Fruit fly (Drosophila melanogaster) whole organism, embryonic: Measurements from ENCODE around the gene CG12992.
A peak's percentile ranks its signal among the peaks of the same experiment; 100 is the strongest.

Experiments
- BEAF-32 ChIP-seq: fragments of 200-800 bp; sonication (Bioruptor generic); optimal IDR thresholded peaks from 3 replicates; lab custom pipeline; 2017; ENCODE audit warnings: missing biosample characterization, missing genetic modification characterization, mild to moderate bottlenecking, moderate library complexity, missing genetic modification reagents
- CG10267 ChIP-seq: fragments of 200-800 bp; sonication (Bioruptor generic); optimal IDR thresholded peaks from 2 replicates; lab custom pipeline; 2018; ENCODE audit warnings: missing biosample characterization, mild to moderate bottlenecking, missing genetic modification characterization, moderate library complexity
- CG11247 ChIP-seq: fragments of 200-800 bp; sonication (Bioruptor generic); IDR thresholded peaks from 2 replicates; pipeline ENCODE4 v1.3.6; 2022; ENCODE audit warnings: missing biosample characterization, missing genetic modification characterization
- CG11504 ChIP-seq: fragments of 200-800 bp; sonication (Bioruptor generic); optimal IDR thresholded peaks from 3 replicates; lab custom pipeline; 2019; ENCODE audit warnings: missing biosample characterization, mild to moderate bottlenecking, missing genetic modification characterization, moderate library complexity
- CG12659 ChIP-seq: fragments of 200-800 bp; sonication (Bioruptor generic); optimal IDR thresholded peaks from 3 replicates; lab custom pipeline; 2017; ENCODE audit warnings: mild to moderate bottlenecking, missing biosample characterization, missing genetic modification reagents, missing genetic modification characterization
- CG14667 ChIP-seq: fragments of 200-800 bp; sonication (Bioruptor generic); IDR thresholded peaks from 2 replicates; pipeline ENCODE4 v1.3.6; 2022; ENCODE audit warnings: missing biosample characterization, missing genetic modification characterization
- CG17361 ChIP-seq: fragments of 200-800 bp; sonication (Bioruptor generic); IDR thresholded peaks from 3 replicates; pipeline ENCODE4 v1.3.6; 2022; ENCODE audit warnings: missing biosample characterization, missing genetic modification characterization
- CG1792 ChIP-seq: fragments of 200-800 bp; sonication (Bioruptor generic); optimal IDR thresholded peaks from 2 replicates; lab custom pipeline; 2016; ENCODE audit warnings: missing biosample characterization, missing genetic modification characterization
- CG18011 ChIP-seq: fragments of 200-800 bp; sonication (Bioruptor generic); optimal IDR thresholded peaks from 2 replicates; lab custom pipeline; 2017; ENCODE audit warnings: missing biosample characterization, missing genetic modification characterization, mild to moderate bottlenecking, moderate library complexity, missing genotype
- CG33557 ChIP-seq: fragments of 200-800 bp; sonication (Bioruptor generic); optimal IDR thresholded peaks from 2 replicates; lab custom pipeline; 2019; ENCODE audit warnings: missing biosample characterization, mild to moderate bottlenecking, missing genetic modification characterization, moderate library complexity
- CG34422 ChIP-seq: fragments of 200-800 bp; sonication (Bioruptor generic); IDR thresholded peaks from 3 replicates; pipeline ENCODE4 v1.3.6; 2022; ENCODE audit warnings: missing biosample characterization, missing genetic modification characterization
- CG4820 ChIP-seq: fragments of 200-800 bp; sonication (Bioruptor generic); optimal IDR thresholded peaks from 3 replicates; lab custom pipeline; 2016; ENCODE audit warnings: missing biosample characterization, missing genetic modification characterization
- CG6791 ChIP-seq: fragments of 200-800 bp; sonication (Bioruptor generic); IDR thresholded peaks from 3 replicates; pipeline ENCODE4 v1.3.6; 2022; ENCODE audit warnings: missing biosample characterization, missing genetic modification characterization; ENCODE audit not compliant: partially characterized antibody
- CG7556 ChIP-seq: fragments of 200-800 bp; sonication (Bioruptor generic); optimal IDR thresholded peaks from 2 replicates; lab custom pipeline; 2017; ENCODE audit warnings: missing biosample characterization, mild to moderate bottlenecking, missing genetic modification characterization
- CG9437 ChIP-seq: fragments of 200-800 bp; sonication (Bioruptor generic); optimal IDR thresholded peaks from 2 replicates; lab custom pipeline; 2018; ENCODE audit warnings: missing biosample characterization, mild to moderate bottlenecking, missing genetic modification characterization
- CoRest ChIP-seq: fragments of 200-800 bp; sonication (Bioruptor generic); optimal IDR thresholded peaks from 3 replicates; lab custom pipeline; 2018; ENCODE audit warnings: missing biosample characterization, mild to moderate bottlenecking, missing genetic modification characterization, moderate library complexity
- Ets97D ChIP-seq: fragments of 200-800 bp; sonication (Bioruptor generic); optimal IDR thresholded peaks from 3 replicates; lab custom pipeline; 2016; ENCODE audit warnings: missing biosample characterization, missing genetic modification characterization
- Fer3 ChIP-seq: fragments of 200-800 bp; sonication (Bioruptor generic); optimal IDR thresholded peaks from 2 replicates; lab custom pipeline; 2018; ENCODE audit warnings: missing biosample characterization, mild to moderate bottlenecking, missing genetic modification characterization, moderate library complexity
- Hr3 ChIP-seq: fragments of 200-800 bp; sonication (Bioruptor generic); optimal IDR thresholded peaks from 3 replicates; lab custom pipeline; 2016; ENCODE audit warnings: missing biosample characterization, missing genetic modification characterization
- MESR4 ChIP-seq: fragments of 200-800 bp; sonication (Bioruptor generic); optimal IDR thresholded peaks from 2 replicates; lab custom pipeline; 2018; ENCODE audit warnings: missing biosample characterization, mild to moderate bottlenecking, missing genetic modification characterization, moderate library complexity
- NFAT ChIP-seq: fragments of 200-800 bp; sonication (Bioruptor generic); IDR thresholded peaks from 2 replicates; pipeline ENCODE4 v1.3.6; 2022; ENCODE audit warnings: missing biosample characterization, missing genetic modification characterization
- Oaz ChIP-seq: fragments of 200-800 bp; sonication (Bioruptor generic); IDR thresholded peaks from 2 replicates; pipeline ENCODE4 v1.3.6; 2022; ENCODE audit warnings: missing biosample characterization, missing genetic modification characterization
- Oli ChIP-seq: fragments of 200-800 bp; sonication (Bioruptor generic); optimal IDR thresholded peaks from 2 replicates; lab custom pipeline; 2018; ENCODE audit warnings: missing biosample characterization, mild to moderate bottlenecking, missing genetic modification characterization, moderate library complexity
- Sin3A ChIP-seq: fragments of >200 bp; optimal IDR thresholded peaks from 2 replicates; lab custom pipeline; 2018
- Sry-β ChIP-seq: fragments of 200-800 bp; sonication (Bioruptor generic); optimal IDR thresholded peaks from 2 replicates; lab custom pipeline; 2018; ENCODE audit warnings: missing biosample characterization, mild to moderate bottlenecking, missing genetic modification characterization, moderate library complexity
- Ssrp ChIP-seq: fragments of 200-800 bp; sonication (Bioruptor generic); optimal IDR thresholded peaks from 2 replicates; lab custom pipeline; 2018; ENCODE audit warnings: missing biosample characterization, mild to moderate bottlenecking, missing genetic modification characterization, moderate library complexity
- Xbp1 ChIP-seq: fragments of 200-800 bp; sonication (Bioruptor generic); optimal IDR thresholded peaks from 3 replicates; lab custom pipeline; 2016; ENCODE audit warnings: missing biosample characterization, mild to moderate bottlenecking, missing genetic modification characterization
- ash1 ChIP-seq: fragments of 200-800 bp; sonication (Bioruptor generic); optimal IDR thresholded peaks from 2 replicates; lab custom pipeline; 2018; ENCODE audit warnings: missing biosample characterization, mild to moderate bottlenecking, missing genetic modification characterization
- bcd ChIP-seq: fragments of 200-800 bp; sonication (Bioruptor generic); optimal IDR thresholded peaks from 2 replicates; lab custom pipeline; 2017; ENCODE audit warnings: missing biosample characterization, mild to moderate bottlenecking, missing genetic modification characterization
- cad ChIP-seq: fragments of >200 bp; optimal IDR thresholded peaks from 2 replicates; lab custom pipeline; 2017; ENCODE audit warnings: missing biosample characterization, missing genetic modification characterization
- cg ChIP-seq: fragments of 200-800 bp; sonication (Bioruptor generic); optimal IDR thresholded peaks from 3 replicates; lab custom pipeline; 2019; ENCODE audit warnings: missing biosample characterization, mild to moderate bottlenecking, missing genetic modification characterization, moderate library complexity
- chif ChIP-seq, 2 experiments: fragments of 200-800 bp; sonication (Bioruptor generic); optimal IDR thresholded peaks; 3 replicates each; lab custom pipeline; 2016; ENCODE audit warnings: missing biosample characterization in 2 of 2, missing genetic modification characterization in 2 of 2
- chinmo ChIP-seq: fragments of 200-800 bp; sonication (Bioruptor generic); IDR thresholded peaks from 4 replicates; pipeline ENCODE4 v1.3.6; 2022; ENCODE audit warnings: missing biosample characterization, missing genetic modification characterization; ENCODE audit not compliant: partially characterized antibody
- crc ChIP-seq: fragments of 200-800 bp; sonication (Bioruptor generic); optimal IDR thresholded peaks from 2 replicates; lab custom pipeline; 2016; ENCODE audit warnings: missing biosample characterization, missing genetic modification characterization
- dan ChIP-seq: fragments of 200-800 bp; sonication (Bioruptor generic); IDR thresholded peaks from 2 replicates; pipeline ENCODE4 v1.3.6; 2022; ENCODE audit warnings: missing biosample characterization, missing genetic modification characterization
- dmrt99B ChIP-seq: fragments of 200-800 bp; sonication (Bioruptor generic); optimal IDR thresholded peaks from 2 replicates; lab custom pipeline; 2018; ENCODE audit warnings: missing biosample characterization, mild to moderate bottlenecking, missing genetic modification characterization, moderate library complexity
- ewg ChIP-seq: fragments of 200-800 bp; sonication (Bioruptor generic); optimal IDR thresholded peaks from 3 replicates; lab custom pipeline; 2017; ENCODE audit warnings: mild to moderate bottlenecking, missing biosample characterization, missing genetic modification reagents, missing genetic modification characterization
- fu2 ChIP-seq: fragments of 200-800 bp; sonication (Bioruptor generic); optimal IDR thresholded peaks from 2 replicates; lab custom pipeline; 2016; ENCODE audit warnings: missing biosample characterization, missing genetic modification characterization
- gro ChIP-seq: fragments of 200-800 bp; sonication (Bioruptor generic); optimal IDR thresholded peaks from 2 replicates; lab custom pipeline; 2016; ENCODE audit warnings: missing biosample characterization, missing genetic modification characterization
- hkb ChIP-seq, 2 experiments: fragments of 200-800 bp in 1 of 2; fragments of >200 bp in 1 of 2; sonication (Bioruptor generic) in 1 of 2; IDR thresholded peaks in 1 of 2; optimal IDR thresholded peaks in 1 of 2; 2 replicates each; pipeline versions ENCODE4 v1.3.6 to Lab custom; 2017 to 2022; ENCODE audit warnings: missing biosample characterization in 1 of 2, missing genetic modification characterization in 1 of 2
- ind ChIP-seq: fragments of 200-800 bp; sonication (Bioruptor generic); optimal IDR thresholded peaks from 3 replicates; lab custom pipeline; 2016; ENCODE audit warnings: missing biosample characterization, missing genetic modification characterization
- insv ChIP-seq, 2 experiments: fragments of 200-800 bp; sonication (Bioruptor generic); optimal IDR thresholded peaks; 3 replicates each; lab custom pipeline; 2016 to 2018; ENCODE audit warnings: missing biosample characterization in 2 of 2, missing genetic modification characterization in 2 of 2
- inv ChIP-seq: fragments of 200-800 bp; sonication (Bioruptor generic); IDR thresholded peaks from 2 replicates; pipeline ENCODE4 v1.3.6; 2022; ENCODE audit warnings: missing biosample characterization, missing genetic modification characterization; ENCODE audit not compliant: partially characterized antibody
- jigr1 ChIP-seq: fragments of 200-800 bp; sonication (Bioruptor generic); IDR thresholded peaks from 3 replicates; pipeline ENCODE4 v1.3.6; 2022; ENCODE audit warnings: missing biosample characterization, missing genetic modification characterization
- kah ChIP-seq: fragments of 200-800 bp; sonication (Bioruptor generic); optimal IDR thresholded peaks from 2 replicates; lab custom pipeline; 2018; ENCODE audit warnings: missing biosample characterization, mild to moderate bottlenecking, missing genetic modification characterization
- nmo ChIP-seq: fragments of 200-800 bp; sonication (Bioruptor generic); optimal IDR thresholded peaks from 2 replicates; lab custom pipeline; 2018; ENCODE audit warnings: missing biosample characterization, mild to moderate bottlenecking, missing genetic modification characterization, moderate library complexity
- onecut ChIP-seq: fragments of 200-800 bp; sonication (Bioruptor generic); IDR thresholded peaks from 2 replicates; pipeline ENCODE4 v1.3.6; 2022; ENCODE audit warnings: missing biosample characterization, missing genetic modification characterization
- pho ChIP-seq: fragments of 200-800 bp; sonication (Bioruptor generic); optimal IDR thresholded peaks from 2 replicates; lab custom pipeline; 2016; ENCODE audit warnings: missing biosample characterization, missing genetic modification characterization
- pzg ChIP-seq: fragments of 200-800 bp; sonication (Bioruptor generic); optimal IDR thresholded peaks from 3 replicates; lab custom pipeline; 2018; ENCODE audit warnings: missing biosample characterization, mild to moderate bottlenecking, missing genetic modification characterization, moderate library complexity
- sim ChIP-seq: fragments of 200-800 bp; sonication (Bioruptor generic); IDR thresholded peaks from 2 replicates; pipeline ENCODE4 v1.3.6; 2022; ENCODE audit warnings: missing biosample characterization, missing genetic modification characterization
- vnd ChIP-seq: fragments of 200-800 bp; sonication (Bioruptor generic); IDR thresholded peaks from 3 replicates; pipeline ENCODE4 v1.3.6; 2022; ENCODE audit warnings: missing biosample characterization, missing genetic modification characterization; ENCODE audit not compliant: partially characterized antibody

CG12992 gene

dm6 chrX:17578124-17578523, 10.5 kb upstream of the CG12992 start (continued):
- TF ChIP-seq pzg (GFP tag; lab: Kevin White, UChicago) (no peak), fu2 (GFP tag; lab: Kevin White, UChicago) (peak; percentile 29), pho (GFP tag; lab: Kevin White, UChicago) (no peak), Ets97D (GFP tag; lab: Kevin White, UChicago) (no peak), sim (GFP tag; lab: Robert Waterston, UW) (no peak), crc (GFP tag; lab: Kevin White, UChicago) (no peak), CoRest (tag; lab: Kevin White, UChicago) (peak; percentile 8), CG4820 (GFP tag; lab: Kevin White, UChicago) (no peak), nmo (GFP tag; lab: Kevin White, UChicago) (peak; percentile 25), Oaz (GFP tag; lab: Robert Waterston, UW) (no peak), jigr1 (no peak), Hr3 (GFP tag; lab: Kevin White, UChicago) (peak; percentile 12), ind (GFP tag; lab: Kevin White, UChicago) (peak; percentile 16), Sry-β (no peak), CG17361 (peak; percentile 54; the same call in 1 of the 3 replicates), NFAT (no peak), hkb (optimal IDR thresholded peaks at IDR 0.05; lab: Kevin White, UChicago) (no peak), hkb (GFP tag; IDR thresholded peaks at IDR 0.05; lab: Robert Waterston, UW) (0 out of 2 replicates have a peak, but pooled peaks have one; percentile 34), kah (GFP tag; lab: Kevin White, UChicago) (no peak), dmrt99B (tag; lab: Kevin White, UChicago) (peak; percentile 43), MESR4 (GFP tag; lab: Kevin White, UChicago) (no peak), CG9437 (GFP tag; lab: Kevin White, UChicago) (no peak), CG18011 (no peak), CG33557 (no peak), dan (GFP tag; lab: Robert Waterston, UW) (no peak), CG34422 (no peak), CG10267 (no peak), cg (GFP tag; lab: Kevin White, UChicago) (no peak), Ssrp (tag; lab: Kevin White, UChicago) (no peak), CG7556 (peak; percentile 3), bcd (GFP tag; lab: Kevin White, UChicago) (no peak), insv (GFP tag; optimal IDR thresholded peaks at IDR 0.05; lab: Kevin White, UChicago) (no peak), cad (GFP tag; lab: Kevin White, UChicago) (no peak), inv (GFP tag; lab: Robert Waterston, UW) (no peak), chinmo (GFP tag; lab: Robert Waterston, UW) (no peak), Fer3 (tag; lab: Kevin White, UChicago) (peak; percentile 24), CG11247 (GFP tag; lab: Robert Waterston, UW) (no peak), gro (no peak), Xbp1 (no peak), CG6791 (GFP tag; lab: Robert Waterston, UW) (no peak), Oli (peak; percentile 25), Sin3A (no peak), chif (GFP tag; optimal IDR thresholded peaks at IDR 0.05; lab: Kevin White, UChicago) (no peak), CG12659 (no peak), onecut (no peak), CG11504 (tag; lab: Kevin White, UChicago) (peak; percentile 48), CG14667 (GFP tag; lab: Robert Waterston, UW) (no peak), ewg (GFP tag; lab: Kevin White, UChicago) (no peak), CG1792 (GFP tag; lab: Kevin White, UChicago) (peak; percentile 20), ash1 (GFP tag; lab: Kevin White, UChicago) (no peak), vnd (GFP tag; lab: Robert Waterston, UW) (no peak), BEAF-32 (no peak)
